Fruit fly (Drosophila melanogaster) whole organism, wandering third instar larva: ENCODE measurements around the gene gdl.

Experiments used
- Abd-B ChIP-seq: fragments of >200 bp; optimal IDR thresholded peaks from 2 replicates; lab custom pipeline; 2017; ENCODE audit warnings: missing biosample characterization, missing genetic modification characterization
- CG32264 ChIP-seq: fragments of 200-800 bp; sonication (Bioruptor generic); optimal IDR thresholded peaks from 2 replicates; lab custom pipeline; 2016; ENCODE audit warnings: missing biosample characterization, missing genetic modification characterization
- CG9705 ChIP-seq: fragments of 200-800 bp; sonication (Bioruptor generic); optimal IDR thresholded peaks from 2 replicates; lab custom pipeline; 2018; ENCODE audit warnings: missing biosample characterization, mild to moderate bottlenecking, missing genetic modification characterization
- CrebA ChIP-seq: fragments of 200-800 bp; sonication (Bioruptor generic); optimal IDR thresholded peaks from 2 replicates; lab custom pipeline; 2016; ENCODE audit warnings: missing biosample characterization, mild to moderate bottlenecking, missing genetic modification characterization, borderline replicate concordance
- Dfd ChIP-seq: fragments of >200 bp; optimal IDR thresholded peaks from 2 replicates; lab custom pipeline; 2017; ENCODE audit warnings: missing biosample characterization, missing genetic modification characterization
- Dif ChIP-seq: fragments of 200-275, 200-300 bp; sonication (Bioruptor generic); optimal IDR thresholded peaks from 2 replicates; lab custom pipeline; 2018; ENCODE audit warnings: missing biosample characterization, missing genetic modification characterization; ENCODE audit not compliant: partially characterized antibody
- HLH106 ChIP-seq: fragments of 200-800 bp; optimal IDR thresholded peaks from 3 replicates; lab custom pipeline; 2019; ENCODE audit warnings: missing biosample characterization, mild to moderate bottlenecking, missing genetic modification characterization, moderate library complexity
- Hnf4 ChIP-seq: fragments of 200-800 bp; sonication (Bioruptor generic); optimal IDR thresholded peaks from 2 replicates; lab custom pipeline; 2016; ENCODE audit warnings: missing biosample characterization, mild to moderate bottlenecking, missing genetic modification characterization
- Hr78 ChIP-seq: fragments of >200 bp; optimal IDR thresholded peaks from 2 replicates; lab custom pipeline; 2017; ENCODE audit warnings: missing biosample characterization, missing genetic modification characterization
- Hr83 ChIP-seq: fragments of 200-300 bp; sonication (Bioruptor generic); optimal IDR thresholded peaks from 2 replicates; lab custom pipeline; 2016; ENCODE audit warnings: missing biosample characterization, mild to moderate bottlenecking, missing genetic modification characterization, moderate library complexity; ENCODE audit not compliant: poor library complexity, severe bottlenecking
- Jra ChIP-seq: sonication (Bioruptor generic); optimal IDR thresholded peaks from 2 replicates; lab custom pipeline; 2016; ENCODE audit warnings: missing biosample characterization, missing genetic modification characterization
- Myc ChIP-seq: fragments of >200 bp; optimal IDR thresholded peaks from 2 replicates; lab custom pipeline; 2017
- N ChIP-seq: fragments of >200 bp; optimal IDR thresholded peaks from 2 replicates; lab custom pipeline; 2018; ENCODE audit warnings: missing biosample characterization, missing external identifiers, missing genetic modification characterization
- Rel ChIP-seq, 2 experiments: fragments of 200-800 bp; sonication (Bioruptor generic) in 1 of 2; optimal IDR thresholded peaks; 2 replicates in 1 of 2; 3 replicates in 1 of 2; lab custom pipeline; 2016 to 2019; ENCODE audit warnings: mild to moderate bottlenecking in 2 of 2, missing biosample characterization in 2 of 2, missing genetic modification characterization in 2 of 2, moderate library complexity in 1 of 2
- Sp1 ChIP-seq: fragments of 200-800 bp; sonication (Bioruptor generic); optimal IDR thresholded peaks from 3 replicates; lab custom pipeline; 2019; ENCODE audit warnings: missing biosample characterization, mild to moderate bottlenecking, missing genetic modification characterization, moderate library complexity
- Vsx2 ChIP-seq: fragments of 200-300, 225-300 bp; sonication (Bioruptor generic); optimal IDR thresholded peaks from 2 replicates; lab custom pipeline; 2018; ENCODE audit warnings: missing biosample characterization, missing genetic modification characterization; ENCODE audit not compliant: partially characterized antibody
- br ChIP-seq: fragments of 200-800 bp; sonication (Bioruptor generic); optimal IDR thresholded peaks from 2 replicates; lab custom pipeline; 2016; ENCODE audit warnings: missing biosample characterization, missing genetic modification characterization
- brk ChIP-seq: fragments of 200-800 bp; sonication (Bioruptor generic); optimal IDR thresholded peaks from 2 replicates; lab custom pipeline; 2016; ENCODE audit warnings: missing biosample characterization, mild to moderate bottlenecking, missing genetic modification characterization
- dl ChIP-seq, 2 experiments: fragments of 175-275, 200-275 bp in 1 of 2; fragments of 200-275 bp in 1 of 2; sonication (Bioruptor generic); optimal IDR thresholded peaks; lab custom pipeline; 2018; ENCODE audit warnings: mild to moderate bottlenecking in 2 of 2, missing biosample characterization in 2 of 2, missing genetic modification characterization in 2 of 2, moderate library complexity in 2 of 2; ENCODE audit not compliant: partially characterized antibody in 2 of 2, insufficient read depth in 1 of 2
- dmrt93B ChIP-seq: fragments of 200-800 bp; sonication (Bioruptor generic); optimal IDR thresholded peaks from 2 replicates; lab custom pipeline; 2018; ENCODE audit warnings: missing biosample characterization, mild to moderate bottlenecking, missing genetic modification characterization
- dsf ChIP-seq: sonication (Bioruptor generic); optimal IDR thresholded peaks from 2 replicates; lab custom pipeline; 2016; ENCODE audit warnings: missing biosample characterization, missing genetic modification characterization, borderline replicate concordance
- ey ChIP-seq: fragments of 200-800 bp; sonication (Bioruptor generic); optimal IDR thresholded peaks from 2 replicates; lab custom pipeline; 2016; ENCODE audit warnings: missing biosample characterization, missing genetic modification characterization
- foxo ChIP-seq, 2 experiments: fragments of 200-800 bp; sonication (Bioruptor generic); optimal IDR thresholded peaks; 2 replicates in 1 of 2; 3 replicates in 1 of 2; lab custom pipeline; 2016 to 2017; ENCODE audit warnings: missing biosample characterization in 2 of 2, missing genetic modification characterization in 2 of 2
- fru ChIP-seq: fragments of 200-800 bp; sonication (Bioruptor generic); optimal IDR thresholded peaks from 3 replicates; lab custom pipeline; 2016; ENCODE audit warnings: missing biosample characterization, mild to moderate bottlenecking, missing genetic modification characterization
- h ChIP-seq: fragments of 200-800 bp; sonication (Bioruptor generic); optimal IDR thresholded peaks from 3 replicates; lab custom pipeline; 2016; ENCODE audit warnings: missing biosample characterization, mild to moderate bottlenecking, missing genetic modification characterization
- jim ChIP-seq: fragments of 175-275, 200-325 bp; sonication (Bioruptor generic); optimal IDR thresholded peaks from 2 replicates; lab custom pipeline; 2016; ENCODE audit warnings: missing biosample characterization, mild to moderate bottlenecking, missing genetic modification characterization
- lola ChIP-seq: fragments of >200 bp; optimal IDR thresholded peaks from 2 replicates; lab custom pipeline; 2017; ENCODE audit warnings: missing biosample characterization, missing genetic modification characterization
- pan ChIP-seq: fragments of >200 bp; optimal IDR thresholded peaks from 2 replicates; lab custom pipeline; 2017
- psq ChIP-seq: fragments of 200-800 bp; sonication (Bioruptor generic); optimal IDR thresholded peaks from 3 replicates; lab custom pipeline; 2017; ENCODE audit warnings: missing biosample characterization, mild to moderate bottlenecking, missing genetic modification characterization, moderate library complexity
- rgr ChIP-seq: fragments of 200-800 bp; sonication (Bioruptor generic); optimal IDR thresholded peaks from 3 replicates; lab custom pipeline; 2016; ENCODE audit warnings: missing biosample characterization, mild to moderate bottlenecking, missing genetic modification characterization
- sage ChIP-seq: fragments of 200-800 bp; sonication (Bioruptor generic); optimal IDR thresholded peaks from 2 replicates; lab custom pipeline; 2016; ENCODE audit warnings: missing biosample characterization, mild to moderate bottlenecking, missing genetic modification characterization
- sv ChIP-seq: fragments of 200-800 bp; sonication (Bioruptor generic); optimal IDR thresholded peaks from 3 replicates; lab custom pipeline; 2016; ENCODE audit warnings: missing biosample characterization, missing genetic modification characterization
- tai ChIP-seq: sonication (Bioruptor generic); optimal IDR thresholded peaks from 2 replicates; lab custom pipeline; 2016; ENCODE audit warnings: missing biosample characterization, missing genetic modification characterization
- usp ChIP-seq: fragments of >200 bp; optimal IDR thresholded peaks from 2 replicates; lab custom pipeline; 2017; ENCODE audit warnings: missing biosample characterization, missing genetic modification characterization
- woc ChIP-seq: sonication (Bioruptor generic); optimal IDR thresholded peaks from 2 replicates; lab custom pipeline; 2016; ENCODE audit warnings: missing biosample characterization, mild to moderate bottlenecking, missing genetic modification characterization

The gdl gene

DNA sequence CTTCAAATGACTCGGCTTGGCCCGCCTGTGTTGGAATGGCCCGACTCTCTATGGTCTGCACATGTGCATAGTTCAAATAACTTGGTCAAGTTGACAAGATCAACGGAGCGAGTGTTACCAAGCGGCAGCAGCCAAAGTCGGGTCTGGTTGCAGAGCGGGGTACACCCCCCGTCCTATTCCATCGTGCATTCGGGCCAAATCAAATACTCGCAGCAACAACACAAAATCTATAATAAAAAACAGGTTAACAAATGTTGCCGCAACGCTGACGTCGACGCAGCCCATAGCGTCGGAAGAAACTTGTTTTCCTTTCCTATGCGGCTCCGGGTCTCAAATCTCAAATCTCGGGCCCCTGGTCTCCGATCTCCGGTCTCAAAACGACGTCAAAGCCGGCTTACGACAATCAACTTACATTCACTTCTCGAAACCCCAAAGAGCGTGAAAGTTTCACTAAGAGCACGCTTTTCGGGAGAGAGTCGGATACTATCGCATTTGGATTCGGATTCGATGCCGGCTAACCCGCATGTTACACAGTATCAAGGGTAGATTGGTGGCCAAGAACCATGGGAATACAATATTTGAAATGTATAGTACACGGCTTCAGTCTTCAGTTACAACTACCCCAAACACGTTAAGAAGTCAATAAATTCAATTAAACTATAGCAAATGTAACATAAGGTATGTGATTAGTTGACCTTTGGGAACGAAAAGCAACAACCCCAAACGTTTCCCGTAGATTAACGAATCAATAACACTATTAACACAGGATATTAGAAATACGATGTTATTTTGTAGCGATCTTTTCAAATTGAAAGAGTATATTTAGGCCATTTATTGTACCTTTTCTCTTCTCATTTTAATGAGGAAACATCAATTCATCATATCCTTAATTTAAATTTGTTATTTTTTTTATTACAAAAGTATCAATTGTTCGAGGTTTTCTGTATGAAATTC lies 25.3 kb downstream of the gdl start (continued):
- TF ChIP-seq Hr83 (no peak), pan (lab: Kevin White, UChicago) (peak; percentile 89), Rel (GFP tag; optimal IDR thresholded peaks at IDR 0.05; lab: Kevin White, UChicago) (no peak), Rel (tag; optimal IDR thresholded peaks at IDR 0.05; lab: Kevin White, UChicago) (peak; percentile 15), dmrt93B (GFP tag; lab: Kevin White, UChicago) (peak; percentile 78)

DNA sequence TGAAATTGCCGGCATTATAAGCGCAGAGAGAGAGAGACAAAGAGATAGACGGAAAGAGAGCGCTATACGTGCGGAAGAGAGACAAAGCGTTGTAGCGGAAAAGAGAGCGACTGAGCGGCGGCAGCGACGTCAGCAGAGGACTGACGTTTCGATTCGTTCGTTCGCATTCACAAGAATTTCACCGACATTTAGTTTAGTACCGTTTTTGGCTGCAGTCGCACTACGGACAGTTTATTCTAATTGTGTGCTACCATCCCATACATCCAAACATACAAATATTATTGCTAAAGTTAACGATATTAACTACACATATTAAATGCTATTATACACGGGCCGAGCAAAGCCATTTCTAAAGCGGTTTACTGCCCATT lies 26.0 kb downstream of the gdl start, which contains the start of gene CrebA:
Gene CrebA (plus strand): TSS at position 168 of the 371 bp plus-strand sequence.
- TF ChIP-seq dl (GFP tag; optimal IDR thresholded peaks at IDR 0.05; lab: Kevin White, UChicago; ENCODE audit: insufficient read depth in 1 of 2, partially characterized antibody in 2 of 2): peak; percentile 83 to 89
- TF ChIP-seq Dif: peak; percentile 91
- TF ChIP-seq sage (GFP tag; lab: Kevin White, UChicago): peak; percentile 31
- no peak for TF ChIP-seq usp
- peak; percentile 81 for TF ChIP-seq Vsx2
- no peak for TF ChIP-seq Myc (lab: Kevin White, UChicago)
- no peak for TF ChIP-seq foxo (GFP tag; optimal IDR thresholded peaks at IDR 0.05; lab: Kevin White, UChicago)
- TF ChIP-seq Rel (GFP tag; optimal IDR thresholded peaks at IDR 0.05; lab: Kevin White, UChicago): no peak
- TF ChIP-seq Rel (tag; optimal IDR thresholded peaks at IDR 0.05; lab: Kevin White, UChicago): peak; percentile 18
- no peak for TF ChIP-seq Abd-B (GFP tag; lab: Kevin White, UChicago)
- TF ChIP-seq brk (GFP tag; lab: Kevin White, UChicago): no peak
- TF ChIP-seq HLH106 (tag; lab: Kevin White, UChicago): no peak
- TF ChIP-seq lola: no peak
- peak; percentile 80 for TF ChIP-seq Hr83
- TF ChIP-seq psq (GFP tag; lab: Kevin White, UChicago): no peak

DNA sequence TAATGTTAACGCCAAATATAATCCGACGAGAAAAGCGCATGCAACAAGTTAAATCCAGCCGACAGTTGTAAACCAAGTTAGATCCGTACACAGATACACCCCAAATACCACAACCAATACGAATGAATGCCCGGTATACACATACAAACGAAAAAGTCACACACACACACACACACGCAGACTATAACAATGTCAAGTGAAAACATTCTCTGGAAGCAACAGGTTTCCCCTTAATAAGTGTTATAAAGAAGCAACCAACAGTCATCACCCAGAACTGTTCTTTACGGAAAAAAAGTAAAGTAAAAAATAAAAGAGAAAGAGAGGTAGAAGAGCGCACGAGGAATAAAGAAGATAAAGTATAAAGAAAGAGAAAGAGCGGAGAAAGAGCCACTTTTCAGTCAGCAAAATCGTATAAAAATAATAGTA lies 26.6 kb downstream of the gdl start:
- TF ChIP-seq Vsx2 (no peak), Rel (GFP tag; optimal IDR thresholded peaks at IDR 0.05; lab: Kevin White, UChicago) (no peak), Rel (tag; optimal IDR thresholded peaks at IDR 0.05; lab: Kevin White, UChicago) (peak; percentile 77), dl (GFP tag; optimal IDR thresholded peaks at IDR 0.05; lab: Kevin White, UChicago; ENCODE audit: insufficient read depth in 1 of 2, partially characterized antibody in 2 of 2) (peak in 1 of 2 experiments; percentile 51), pan (lab: Kevin White, UChicago) (no peak), tai (GFP tag; lab: Kevin White, UChicago) (no peak), woc (peak; percentile 20), N (GFP tag; lab: Kevin White, UChicago) (peak; percentile 44), dsf (GFP tag; lab: Kevin White, UChicago) (no peak)

DNA sequence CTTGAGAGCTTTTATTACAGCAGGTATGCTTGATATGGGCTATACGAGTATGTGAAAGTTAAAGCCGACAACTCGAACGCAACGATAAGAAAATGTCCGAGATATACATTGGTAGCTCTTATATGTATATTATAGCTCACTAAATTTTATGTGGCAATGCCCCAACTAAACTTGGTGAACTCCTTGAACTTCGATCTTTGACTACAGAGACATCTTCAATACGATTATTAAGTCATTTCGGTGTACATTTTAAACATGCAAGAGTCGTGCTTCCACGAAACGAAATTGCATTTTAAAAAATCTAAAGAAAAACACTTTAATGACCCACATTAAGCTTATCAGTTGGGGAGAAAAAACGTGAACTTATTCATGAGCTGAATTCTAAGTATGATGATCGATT lies 27.3 kb downstream of the gdl start:
- no peak for TF ChIP-seq N (GFP tag; lab: Kevin White, UChicago)
- no peak for TF ChIP-seq foxo (GFP tag; optimal IDR thresholded peaks at IDR 0.05; lab: Kevin White, UChicago)
- TF ChIP-seq Sp1: no peak

DNA sequence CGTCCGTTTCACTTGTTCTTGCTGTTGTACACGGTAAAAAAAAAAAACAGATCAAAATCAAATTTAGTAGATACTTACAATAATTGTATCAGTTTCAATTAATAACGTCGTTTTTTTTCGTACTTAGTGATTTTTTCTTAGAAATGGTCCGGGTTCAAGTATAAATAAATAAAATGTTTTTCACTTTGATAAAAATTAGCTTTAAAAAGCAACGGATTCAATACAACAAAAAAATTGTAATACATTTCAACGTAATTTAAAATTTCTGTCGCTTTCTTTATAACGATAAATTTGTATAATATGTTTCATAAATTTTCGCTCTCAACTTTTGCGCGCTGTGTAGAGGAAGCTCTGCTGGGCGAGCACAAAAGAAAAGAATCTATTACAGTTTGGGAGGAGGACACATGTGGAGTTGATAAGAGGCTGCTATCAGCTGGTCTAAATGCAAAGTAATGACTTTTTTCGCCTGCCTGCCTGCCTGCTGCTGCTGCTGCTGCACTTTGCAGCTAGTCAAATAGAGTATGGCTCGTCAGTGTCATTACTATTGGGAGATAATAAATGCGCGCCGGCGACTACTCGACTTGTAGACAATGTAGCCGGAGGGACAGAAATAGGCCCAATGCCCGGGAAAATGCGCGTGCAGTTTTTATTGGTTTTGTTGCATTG lies 28.8 kb downstream of the gdl start:
- peak; percentile 53 for TF ChIP-seq ey (GFP tag; lab: Kevin White, UChicago)
- peak; percentile 14 for TF ChIP-seq Hnf4
- no peak for TF ChIP-seq Rel (GFP tag; optimal IDR thresholded peaks at IDR 0.05; lab: Kevin White, UChicago)
- TF ChIP-seq Rel (tag; optimal IDR thresholded peaks at IDR 0.05; lab: Kevin White, UChicago): peak; percentile 25
- no peak for TF ChIP-seq Dif
- TF ChIP-seq psq (GFP tag; lab: Kevin White, UChicago): peak; percentile 44
- TF ChIP-seq CrebA (GFP tag; lab: Kevin White, UChicago): no peak
- no peak for TF ChIP-seq Hr78 (GFP tag; lab: Kevin White, UChicago)
- no peak for TF ChIP-seq dl (GFP tag; optimal IDR thresholded peaks at IDR 0.05; lab: Kevin White, UChicago; ENCODE audit: insufficient read depth in 1 of 2, partially characterized antibody in 2 of 2)
- TF ChIP-seq Hr83: no peak
- peak; percentile 66 for TF ChIP-seq fru (GFP tag; lab: Kevin White, UChicago)
- TF ChIP-seq br (GFP tag; lab: Kevin White, UChicago): peak; percentile 24
- TF ChIP-seq Sp1: peak; percentile 24
- no peak for TF ChIP-seq jim (GFP tag; lab: Kevin White, UChicago)
- TF ChIP-seq CG9705 (GFP tag; lab: Kevin White, UChicago): no peak
- TF ChIP-seq rgr (GFP tag; lab: Kevin White, UChicago): peak; percentile 53
- no peak for TF ChIP-seq N (GFP tag; lab: Kevin White, UChicago)
- TF ChIP-seq dmrt93B (GFP tag; lab: Kevin White, UChicago): no peak
- peak; percentile 36 for TF ChIP-seq brk (GFP tag; lab: Kevin White, UChicago)
- TF ChIP-seq h (GFP tag; lab: Kevin White, UChicago): peak; percentile 68
- TF ChIP-seq Dfd: no peak
- TF ChIP-seq CG32264 (GFP tag; lab: Kevin White, UChicago): no peak
- TF ChIP-seq Jra (GFP tag; lab: Kevin White, UChicago): no peak
- no peak for TF ChIP-seq sage (GFP tag; lab: Kevin White, UChicago)
- TF ChIP-seq HLH106 (tag; lab: Kevin White, UChicago): no peak
- TF ChIP-seq tai (GFP tag; lab: Kevin White, UChicago): no peak
- TF ChIP-seq pan (lab: Kevin White, UChicago): no peak
- peak; percentile 10 for TF ChIP-seq sv (GFP tag; lab: Kevin White, UChicago)
